Fruit fly (Drosophila melanogaster) S2 (cell line): ENCODE data around the gene CG32428.

Experiments used
- CG8478 ChIP-seq: fragments of >200 bp; optimal IDR thresholded peaks from 2 replicates; lab custom pipeline; 2018
- CTCF ChIP-seq, 2 experiments: fragments of >200 bp; optimal IDR thresholded peaks; 2 replicates each; lab custom pipeline; 2018

dm6 chr3L:20432297-20432696 is 41.2 kb downstream of the CG32428 start, which contains the start of the genes Las and Psn:
- TF ChIP-seq CG8478 = no peak
- TF ChIP-seq CTCF (optimal IDR thresholded peaks at IDR 0.05; lab: Kevin White, UChicago) = no peak
